Worm (Caenorhabditis elegans) whole organism, L2 larva: ENCODE data around the gene sms-1.

Experiments
- egl-27 ChIP-seq: sonication (generic microtip); optimal IDR thresholded peaks from 3 replicates; lab custom pipeline; 2017; ENCODE audit warnings: missing biosample characterization, missing genetic modification reagents, missing genetic modification characterization
- nhr-129 ChIP-seq: fragments of 150-350 bp; optimal IDR thresholded peaks from 2 replicates; lab custom pipeline; 2014; ENCODE audit warnings: missing biosample characterization, missing genetic modification characterization
- unc-39 ChIP-seq: fragments of 150-350 bp; optimal IDR thresholded peaks from 2 replicates; lab custom pipeline; 2014; ENCODE audit warnings: missing biosample characterization, missing genetic modification characterization
- unc-62 ChIP-seq: fragments of 150-350 bp; optimal IDR thresholded peaks from 2 replicates; lab custom pipeline; 2014; ENCODE audit warnings: missing biosample characterization, missing genetic modification reagents, missing genetic modification characterization
- ztf-1 ChIP-seq: fragments of 200-800 bp; sonication (Bioruptor generic); conservative IDR thresholded peaks from 2 replicates; pipeline ENCODE4 v1.3.6; 2022; ENCODE audit warnings: missing genetic modification characterization, missing compliant biosample characterization
- ztf-4 ChIP-seq: fragments of 150-350 bp; optimal IDR thresholded peaks from 2 replicates; lab custom pipeline; 2014; ENCODE audit warnings: missing biosample characterization, missing genetic modification characterization

ce11 chrIV:11458700-11459263 lies 39.2 kb downstream of the sms-1 start:
- TF ChIP-seq ztf-4 (tag; lab: Kevin White, UChicago) (no peak), unc-62 (no peak), egl-27 (tag; lab: Kevin White, UChicago) (no peak), unc-39 (tag; lab: Kevin White, UChicago) (no peak), ztf-1 (no peak), nhr-129 (no peak)
